Worm (Caenorhabditis elegans): ENCODE results near the gene F49E8.7.

F49E8.7 gene

ce11 chrIV:7507305-7507704 lies 48.9 kb downstream of the F49E8.7 start:
- TF ChIP-seq nhr-20 (tag; optimal IDR thresholded peaks at IDR 0.05): peak; percentile 75
- peak; percentile 28 to 80 for TF ChIP-seq lin-35 (GFP tag; optimal IDR thresholded peaks at IDR 0.05)
- TF ChIP-seq ztf-11 (tag; optimal IDR thresholded peaks at IDR 0.05): no peak
- peak; percentile 35 for TF ChIP-seq swsn-7 (tag; optimal IDR thresholded peaks at IDR 0.05)
- peak; percentile 81 for TF ChIP-seq nhr-85 (tag)
- peak; percentile 53 for TF ChIP-seq mep-1 (tag; optimal IDR thresholded peaks at IDR 0.05)
- peak in 1 of 3 experiments; percentile 21 for TF ChIP-seq ceh-82 (tag; optimal IDR thresholded peaks at IDR 0.05)
- peak; percentile 9 for TF ChIP-seq lin-39 (tag; optimal IDR thresholded peaks at IDR 0.05)
- TF ChIP-seq nhr-71 (tag; optimal IDR thresholded peaks at IDR 0.05): peak; percentile 83
- TF ChIP-seq lin-13 (GFP tag; optimal IDR thresholded peaks at IDR 0.05): peak; percentile 56
- no peak for TF ChIP-seq unc-30 (tag; optimal IDR thresholded peaks at IDR 0.05)
- peak; percentile 32 for TF ChIP-seq nhr-47 (tag; optimal IDR thresholded peaks at IDR 0.05)
- TF ChIP-seq mdl-1 (tag; optimal IDR thresholded peaks at IDR 0.05): peak in 1 of 2 experiments; percentile 86
- peak; percentile 67 for TF ChIP-seq lin-14 (GFP tag; optimal IDR thresholded peaks at IDR 0.05)
- TF ChIP-seq ceh-88 (GFP tag; IDR thresholded peaks at IDR 0.05): no peak
- peak; percentile 6 for TF ChIP-seq ztf-4 (tag; optimal IDR thresholded peaks at IDR 0.05)
- TF ChIP-seq lir-3 (tag; optimal IDR thresholded peaks at IDR 0.05; ENCODE audit: poor library complexity): peak; percentile 9
- peak; percentile 35 to 59 for TF ChIP-seq lsy-2 (tag; optimal IDR thresholded peaks at IDR 0.05)
- 0 out of 2 replicates have a peak, but pooled peaks have one; percentile 36 for TF ChIP-seq grh-1 (GFP tag; IDR thresholded peaks at IDR 0.05)
- TF ChIP-seq zip-4 (GFP tag; optimal IDR thresholded peaks at IDR 0.05): no peak
- peak; percentile 79 for TF ChIP-seq ama-1 (optimal IDR thresholded peaks at IDR 0.05)
- TF ChIP-seq elt-2 (tag; optimal IDR thresholded peaks at IDR 0.05): peak; percentile 29
- no peak for TF ChIP-seq lin-15B (tag; optimal IDR thresholded peaks at IDR 0.05)
- no peak for TF ChIP-seq aly-2 (tag; optimal IDR thresholded peaks at IDR 0.05)
- TF ChIP-seq irx-1 (tag; optimal IDR thresholded peaks at IDR 0.05): peak; percentile 17
- TF ChIP-seq fos-1 (tag; optimal IDR thresholded peaks at IDR 0.05): no peak
- no peak for TF ChIP-seq pqm-1 (tag; optimal IDR thresholded peaks at IDR 0.05)
- TF ChIP-seq snu-23 (GFP tag; optimal IDR thresholded peaks at IDR 0.05): peak; percentile 69
- TF ChIP-seq nhr-90 (tag; optimal IDR thresholded peaks at IDR 0.05; ENCODE audit: poor library complexity): peak; percentile 67
- peak; percentile 34 for TF ChIP-seq C16A3.4 (tag; optimal IDR thresholded peaks at IDR 0.05)
- TF ChIP-seq pax-3 (tag; optimal IDR thresholded peaks at IDR 0.05): peak; percentile 11
- peak; percentile 11 to 45 for TF ChIP-seq efl-1 (optimal IDR thresholded peaks at IDR 0.05)
- peak; percentile 59 to 97 for TF ChIP-seq efl-1 (GFP tag; optimal IDR thresholded peaks at IDR 0.05 in 1 of 2)
- peak; percentile 67 for TF ChIP-seq nhr-19 (GFP tag; conservative IDR thresholded peaks at IDR 0.05)
- TF ChIP-seq skn-1 (tag; optimal IDR thresholded peaks at IDR 0.05): peak; percentile 37
- peak; percentile 73 for TF ChIP-seq unc-130 (tag; optimal IDR thresholded peaks at IDR 0.05)
- no peak for TF ChIP-seq nhr-28 (tag; optimal IDR thresholded peaks at IDR 0.05)
- TF ChIP-seq C04F5.9 (tag; optimal IDR thresholded peaks at IDR 0.05): peak; percentile 2
- TF ChIP-seq blmp-1 (tag; optimal IDR thresholded peaks at IDR 0.05): peak; percentile 57
- TF ChIP-seq rnt-1 (tag; optimal IDR thresholded peaks at IDR 0.05): peak; percentile 60
- peak in 2 of 3 experiments; percentile 51 to 66 for TF ChIP-seq dpl-1 (GFP tag; optimal IDR thresholded peaks at IDR 0.05)
- no peak for TF ChIP-seq fkh-8 (tag; optimal IDR thresholded peaks at IDR 0.05)
- TF ChIP-seq elt-3 (tag; optimal IDR thresholded peaks at IDR 0.05): peak in 1 of 6 experiments; percentile 65

- TF ChIP-seq efl-1 (optimal IDR thresholded peaks at IDR 0.05): no peak
- peak in 1 of 2 experiments; percentile 93 for TF ChIP-seq efl-1 (GFP tag; optimal IDR thresholded peaks at IDR 0.05 in 1 of 2)
- TF ChIP-seq nhr-19 (GFP tag; conservative IDR thresholded peaks at IDR 0.05): no peak
- 0 out of 2 replicates have a peak, but pooled peaks have one; percentile 45 for TF ChIP-seq ets-5 (GFP tag; IDR thresholded peaks at IDR 0.05)
These were observed 49.5 kb downstream of the F49E8.7 start for ce11 chrIV:7506711-7507110.

All from whole organism, L1 larva.